ENCODE assay signal across 2 worm cellular contexts in the genomic region with DNA sequence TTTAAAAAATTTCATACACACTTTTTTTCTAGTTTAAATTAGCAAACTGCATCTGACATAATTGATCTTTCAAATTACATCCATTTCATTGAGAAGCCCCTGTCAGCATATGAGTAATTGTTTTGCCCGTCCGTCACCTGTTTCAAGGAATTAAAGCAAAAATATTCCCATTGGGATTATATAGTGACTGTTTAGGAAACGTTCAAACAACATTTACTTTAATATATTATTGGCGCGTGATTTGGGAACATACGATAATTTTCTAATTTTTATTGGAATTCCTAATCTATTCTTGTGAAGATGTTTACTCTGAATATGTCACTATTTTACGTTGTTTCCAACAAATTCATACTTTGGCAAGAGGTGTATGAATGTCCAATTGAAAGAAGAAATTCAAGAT.
TF ChIP-seq lines count a peak whose summit lies in the region.

Gene srt-11 (plus strand): TSS at position 301 of the 400 bp plus-strand sequence.

TF ChIP-seq in whole organism, L1 larva, 84 proteins besides CTCF, POLR2A, EP300 and RAD21:
- TF ChIP-seq efl-1 (optimal IDR thresholded peaks at IDR 0.05; lab: Kevin White, UChicago): no peak
- TF ChIP-seq efl-1 (GFP tag; optimal IDR thresholded peaks at IDR 0.05 in 1 of 2; lab: Kevin White, UChicago): peak in 1 of 2 experiments; percentile 51
- peak; percentile 3 for TF ChIP-seq ceh-8 (GFP tag; optimal IDR thresholded peaks at IDR 0.05; lab: Kevin White, UChicago)
- TF ChIP-seq lin-14 (GFP tag; optimal IDR thresholded peaks at IDR 0.05; lab: Kevin White, UChicago): no peak
- no peak for TF ChIP-seq ceh-88 (GFP tag; IDR thresholded peaks at IDR 0.05; lab: Robert Waterston, UW)
- TF ChIP-seq lsy-2 (tag; optimal IDR thresholded peaks at IDR 0.05; lab: Kevin White, UChicago): no peak

TF ChIP-seq in whole organism, L4 larva, 104 proteins besides CTCF, POLR2A, EP300 and RAD21:
- no peak for TF ChIP-seq zip-2 (tag; optimal IDR thresholded peaks at IDR 0.05; lab: Kevin White, UChicago)
- TF ChIP-seq Y48G9A.11 (GFP tag; IDR thresholded peaks at IDR 0.05; lab: Robert Waterston, UW): no peak
- peak; percentile 4 for TF ChIP-seq aha-1 (tag; lab: Kevin White, UChicago)
- TF ChIP-seq D1046.2 (GFP tag; IDR thresholded peaks at IDR 0.05; lab: Robert Waterston, UW): no peak
- no peak for TF ChIP-seq ZK337.2 (GFP tag; IDR thresholded peaks at IDR 0.05; lab: Robert Waterston, UW)

Comparison
In these comparisons a context has a peak if more than half of its experiments do, and no peak if none do; other contexts are left out.
1. Of the 29 proteins assayed by ChIP-seq in both whole organism, L4 larva and whole organism, L1 larva: peak only in whole organism, L4 larva: aha-1; only in whole organism, L1 larva: none; in both: none; in neither: 28.